Worm (Caenorhabditis elegans) whole organism, L4 larva: Measurements from ENCODE around the gene Y43F8B.17.
A peak's percentile ranks its signal among the peaks of the same experiment; 100 is the strongest.

Experiments used
- D1046.2 ChIP-seq: fragments of 200-800 bp; sonication (Bioruptor generic); IDR thresholded peaks from 2 replicates; pipeline ENCODE4 v1.3.6; 2022; ENCODE audit warnings: missing genetic modification characterization, missing compliant biosample characterization
- F10B5.3 ChIP-seq: sonication (generic microtip); optimal IDR thresholded peaks from 2 replicates; lab custom pipeline; 2016; ENCODE audit warnings: mild to moderate bottlenecking, missing genetic modification characterization, missing compliant biosample characterization
- Y5F2A.4 ChIP-seq: fragments of 200-800 bp; sonication (Bioruptor generic); optimal IDR thresholded peaks from 2 replicates; lab custom pipeline; 2018; ENCODE audit warnings: mild to moderate bottlenecking, missing genetic modification characterization, missing compliant biosample characterization
- Y75B8A.6 ChIP-seq: fragments of 200-800 bp; sonication (Bioruptor generic); IDR thresholded peaks from 2 replicates; pipeline ENCODE4 v1.3.6; 2022; ENCODE audit warnings: missing genetic modification reagents, missing genetic modification characterization, missing compliant biosample characterization
- ZK337.2 ChIP-seq: fragments of 200-800 bp; sonication (Bioruptor generic); IDR thresholded peaks from 2 replicates; pipeline ENCODE4 v1.3.6; 2022; ENCODE audit warnings: missing genetic modification reagents, missing genetic modification characterization, missing compliant biosample characterization
- aha-1 ChIP-seq: fragments of 150-350 bp; peaks from one replicate; lab custom pipeline; 2014; ENCODE audit warnings: missing biosample characterization, missing genetic modification characterization
- ama-1 ChIP-seq: fragments of 150-350 bp; optimal IDR thresholded peaks from 2 replicates; lab custom pipeline; 2014; ENCODE audit warnings: inconsistent platforms, mixed read lengths
- arid-1 ChIP-seq: fragments of 200-800 bp; sonication (Bioruptor generic); conservative IDR thresholded peaks from 2 replicates; pipeline ENCODE4 v1.3.6; 2022; ENCODE audit warnings: missing genetic modification reagents, missing genetic modification characterization, missing compliant biosample characterization
- attf-4 ChIP-seq: sonication (generic microtip); optimal IDR thresholded peaks from 3 replicates; lab custom pipeline; 2017; ENCODE audit warnings: missing biosample characterization, missing genetic modification characterization
- ceh-20 ChIP-seq: fragments of 200-800 bp; sonication (Bioruptor generic); IDR thresholded peaks from 2 replicates; pipeline ENCODE4 v1.3.6; 2022; ENCODE audit warnings: missing genetic modification reagents, missing genetic modification characterization, missing compliant biosample characterization
- ceh-32 ChIP-seq: sonication (generic microtip); optimal IDR thresholded peaks from 2 replicates; lab custom pipeline; 2016; ENCODE audit warnings: mild to moderate bottlenecking, missing genetic modification characterization, missing compliant biosample characterization; ENCODE audit not compliant: poor library complexity
- ceh-82 ChIP-seq: sonication (generic microtip); optimal IDR thresholded peaks from 2 replicates; lab custom pipeline; 2017; ENCODE audit warnings: missing biosample characterization, missing genetic modification characterization
- cey-2 ChIP-seq: sonication (generic microtip); optimal IDR thresholded peaks from 3 replicates; lab custom pipeline; 2017; ENCODE audit warnings: missing genetic modification characterization, mild to moderate bottlenecking, missing compliant biosample characterization, antibody characterized with exemption, borderline replicate concordance; ENCODE audit not compliant: insufficient read depth
- daf-8 ChIP-seq: fragments of 200-800 bp; sonication (Bioruptor generic); IDR thresholded peaks from 2 replicates; pipeline ENCODE4 v1.3.6; 2022; ENCODE audit warnings: missing genetic modification characterization, missing compliant biosample characterization
- dmd-8 ChIP-seq: fragments of 200-800 bp; sonication (Bioruptor generic); IDR thresholded peaks from 2 replicates; pipeline ENCODE4 v1.3.6; 2022; ENCODE audit warnings: missing genetic modification characterization, missing compliant biosample characterization
- dmd-9 ChIP-seq: fragments of 200-800 bp; sonication (Bioruptor generic); IDR thresholded peaks from 2 replicates; pipeline ENCODE4 v1.3.6; 2022; ENCODE audit warnings: missing genetic modification reagents, missing genetic modification characterization, missing compliant biosample characterization
- dpl-1 ChIP-seq: fragments of 150-350 bp; optimal IDR thresholded peaks from 2 replicates; lab custom pipeline; 2014; ENCODE audit warnings: missing biosample characterization, missing genetic modification reagents, missing genetic modification characterization
- duxl-1 ChIP-seq: sonication (generic microtip); optimal IDR thresholded peaks from 2 replicates; lab custom pipeline; 2016; ENCODE audit warnings: mild to moderate bottlenecking, missing genetic modification characterization, moderate library complexity, missing compliant biosample characterization; ENCODE audit not compliant: poor library complexity
- dve-1 ChIP-seq: sonication (generic microtip); optimal IDR thresholded peaks from 2 replicates; lab custom pipeline; 2017; ENCODE audit warnings: antibody characterized with exemption, mild to moderate bottlenecking, missing genetic modification characterization, missing compliant biosample characterization; ENCODE audit not compliant: insufficient read depth
- fkh-10 ChIP-seq: fragments of 150-350 bp; optimal IDR thresholded peaks from 2 replicates; lab custom pipeline; 2014; ENCODE audit warnings: missing biosample characterization, missing genetic modification reagents, missing genetic modification characterization
- fos-1 ChIP-seq: fragments of 150-350 bp; optimal IDR thresholded peaks from 2 replicates; lab custom pipeline; 2014; ENCODE audit warnings: missing biosample characterization, missing genetic modification characterization
- gei-8 ChIP-seq: fragments of 200-800 bp; sonication (Bioruptor generic); optimal IDR thresholded peaks from 2 replicates; lab custom pipeline; 2018; ENCODE audit warnings: mild to moderate bottlenecking, missing genetic modification characterization, missing compliant biosample characterization
- hlh-11 ChIP-seq: fragments of 200-800 bp; sonication (Bioruptor generic); optimal IDR thresholded peaks from 2 replicates; lab custom pipeline; 2018; ENCODE audit warnings: mild to moderate bottlenecking, missing genetic modification characterization, missing compliant biosample characterization
- hmg-1.1 ChIP-seq: fragments of 200-800 bp; sonication (Bioruptor generic); IDR thresholded peaks from 2 replicates; pipeline ENCODE4 v1.3.6; 2022; ENCODE audit warnings: missing genetic modification reagents, missing genetic modification characterization, missing compliant biosample characterization
- lim-7 ChIP-seq: fragments of 200-800 bp; sonication (Bioruptor generic); IDR thresholded peaks from 2 replicates; pipeline ENCODE4 v1.3.6; 2022; ENCODE audit warnings: missing genetic modification characterization, missing compliant biosample characterization
- lin-1 ChIP-seq: fragments of 200-800 bp; sonication (Bioruptor generic); IDR thresholded peaks from 2 replicates; pipeline ENCODE4 v1.3.6; 2022; ENCODE audit warnings: missing genetic modification reagents, missing genetic modification characterization, missing compliant biosample characterization
- lin-13 ChIP-seq: fragments of 150-350 bp; optimal IDR thresholded peaks from 2 replicates; lab custom pipeline; 2014; ENCODE audit warnings: missing biosample characterization, missing genetic modification reagents, missing genetic modification characterization
- lin-15B ChIP-seq: fragments of 150-350 bp; sonication (generic microtip); optimal IDR thresholded peaks from 3 replicates; lab custom pipeline; 2014; ENCODE audit warnings: missing biosample characterization, missing genetic modification characterization
- mdl-1 ChIP-seq, 2 experiments: fragments of 150-350 bp in 1 of 2; sonication (generic microtip) in 1 of 2; optimal IDR thresholded peaks; 2 replicates each; lab custom pipeline; 2014 to 2017; ENCODE audit warnings: missing biosample characterization in 2 of 2, missing genetic modification characterization in 2 of 2
- mdt-29 ChIP-seq: fragments of 200-800 bp; sonication (Bioruptor generic); IDR thresholded peaks from 2 replicates; pipeline ENCODE4 v1.3.6; 2022; ENCODE audit warnings: missing genetic modification reagents, missing genetic modification characterization, missing compliant biosample characterization
- mxl-2 ChIP-seq: fragments of 200-800 bp; sonication (Bioruptor generic); conservative IDR thresholded peaks from 2 replicates; pipeline ENCODE4 v1.3.6; 2022; ENCODE audit warnings: missing genetic modification reagents, missing genetic modification characterization, missing compliant biosample characterization
- nhr-102 ChIP-seq: sonication (generic microtip); optimal IDR thresholded peaks from 2 replicates; lab custom pipeline; 2016; ENCODE audit warnings: mild to moderate bottlenecking, missing genetic modification characterization, moderate library complexity, missing compliant biosample characterization
- nhr-11 ChIP-seq: fragments of 150-350 bp; optimal IDR thresholded peaks from 2 replicates; lab custom pipeline; 2014; ENCODE audit warnings: missing biosample characterization, missing genetic modification characterization
- nhr-237 ChIP-seq: sonication (generic microtip); optimal IDR thresholded peaks from 2 replicates; lab custom pipeline; 2017; ENCODE audit warnings: missing biosample characterization, missing genetic modification characterization
- nhr-25 ChIP-seq: sonication (generic microtip); optimal IDR thresholded peaks from 2 replicates; lab custom pipeline; 2017; ENCODE audit warnings: missing genetic modification characterization, mild to moderate bottlenecking, missing compliant biosample characterization, antibody characterized with exemption, moderate library complexity, borderline replicate concordance; ENCODE audit not compliant: insufficient read depth
- nhr-41 ChIP-seq: fragments of 200-800 bp; sonication (Bioruptor generic); IDR thresholded peaks from 2 replicates; pipeline ENCODE4 v1.3.6; 2022; ENCODE audit warnings: missing genetic modification reagents, missing genetic modification characterization, missing compliant biosample characterization
- nhr-48 ChIP-seq: sonication (generic microtip); optimal IDR thresholded peaks from 2 replicates; lab custom pipeline; 2016; ENCODE audit warnings: mild to moderate bottlenecking, missing genetic modification characterization, missing compliant biosample characterization
- nhr-76 ChIP-seq: fragments of 150-350 bp; optimal IDR thresholded peaks from 2 replicates; lab custom pipeline; 2014; ENCODE audit warnings: missing biosample characterization, missing genetic modification characterization
- nhr-77 ChIP-seq: fragments of 150-350 bp; optimal IDR thresholded peaks from 2 replicates; lab custom pipeline; 2014; ENCODE audit warnings: missing biosample characterization, missing genetic modification characterization
- set-16 ChIP-seq: fragments of 200-800 bp; sonication (Bioruptor generic); IDR thresholded peaks from 2 replicates; pipeline ENCODE4 v1.3.6; 2022; ENCODE audit warnings: missing genetic modification reagents, missing genetic modification characterization, missing compliant biosample characterization
- snpc-4 ChIP-seq: fragments of 150-350 bp; optimal IDR thresholded peaks from 2 replicates; lab custom pipeline; 2014; ENCODE audit warnings: missing biosample characterization, missing genetic modification characterization
- tra-1 ChIP-seq: fragments of 200-800 bp; sonication (Bioruptor generic); IDR thresholded peaks from 2 replicates; pipeline ENCODE4 v1.3.6; 2022; ENCODE audit warnings: missing genetic modification reagents, missing genetic modification characterization, missing compliant biosample characterization
- unc-130 ChIP-seq: sonication (generic microtip); optimal IDR thresholded peaks from 2 replicates; lab custom pipeline; 2016; ENCODE audit warnings: missing genetic modification reagents, missing genetic modification characterization, missing compliant biosample characterization
- unc-62 ChIP-seq, 3 experiments: fragments of 150-350 bp in 1 of 3; sonication (generic microtip); optimal IDR thresholded peaks in 2 of 3; peaks in 1 of 3; 1 replicate in 1 of 3; 2 replicates in 2 of 3; lab custom pipeline; 2014 to 2017; ENCODE audit warnings: missing biosample characterization in 3 of 3, missing genetic modification characterization in 3 of 3, missing genetic modification reagents in 3 of 3, missing genotype in 1 of 3
- vab-7 ChIP-seq: fragments of 200-800 bp; sonication (Bioruptor generic); IDR thresholded peaks from 2 replicates; pipeline ENCODE4 v1.3.6; 2022; ENCODE audit warnings: missing genetic modification reagents, missing genetic modification characterization, missing compliant biosample characterization
- zag-1 ChIP-seq: fragments of 150-350 bp; optimal IDR thresholded peaks from 2 replicates; lab custom pipeline; 2014; ENCODE audit warnings: missing biosample characterization, missing genetic modification characterization
- zfp-3 ChIP-seq: fragments of 200-800 bp; sonication (Bioruptor generic); conservative IDR thresholded peaks from 2 replicates; pipeline ENCODE4 v1.3.6; 2022; ENCODE audit warnings: missing genetic modification reagents, missing genetic modification characterization, missing compliant biosample characterization
- zip-11 ChIP-seq: fragments of 200-800 bp; sonication (Bioruptor generic); IDR thresholded peaks from 2 replicates; pipeline ENCODE4 v1.3.6; 2022; ENCODE audit warnings: missing genetic modification characterization, missing compliant biosample characterization
- zip-2 ChIP-seq: fragments of 150-350 bp; optimal IDR thresholded peaks from 2 replicates; lab custom pipeline; 2014; ENCODE audit warnings: missing biosample characterization, missing genetic modification characterization
- ztf-11 ChIP-seq: fragments of 150-350 bp; optimal IDR thresholded peaks from 2 replicates; lab custom pipeline; 2014; ENCODE audit warnings: missing biosample characterization, missing genetic modification characterization

Y43F8B.17 gene

DNA sequence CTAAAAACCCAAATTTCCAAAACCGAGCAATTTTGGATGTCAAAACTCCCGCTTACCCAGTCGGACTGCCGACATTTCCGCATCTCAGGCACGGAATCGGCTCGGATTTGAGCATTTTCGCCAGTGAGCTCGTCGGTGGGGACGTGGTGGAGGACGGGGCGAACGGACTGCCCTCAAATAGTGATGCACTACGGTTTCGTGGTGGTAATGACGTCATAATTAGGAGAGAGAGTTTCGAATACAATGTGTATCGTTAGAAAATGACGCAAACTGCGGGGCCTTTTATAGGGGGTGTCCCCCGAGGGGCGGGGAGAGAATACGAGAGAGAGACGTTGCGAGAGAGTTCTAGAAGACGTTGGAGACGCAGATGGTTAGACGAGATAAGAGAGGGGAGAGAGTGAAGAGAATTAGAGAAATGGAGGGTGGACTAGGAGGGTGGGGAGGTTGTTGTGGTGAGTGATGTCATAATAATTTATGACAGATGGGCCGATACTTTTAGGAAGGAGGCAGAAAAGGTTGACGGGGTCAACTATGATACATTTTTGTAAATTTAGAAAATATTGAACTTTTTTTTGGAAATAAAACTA, 38.1 kb downstream of the Y43F8B.17 start:
- peak; percentile 86 for TF ChIP-seq set-16 (GFP tag; lab: Robert Waterston, UW)
- no peak for TF ChIP-seq nhr-237 (tag; lab: Kevin White, UChicago)
- TF ChIP-seq snpc-4: no peak
- no peak for TF ChIP-seq zag-1 (tag; lab: Kevin White, UChicago)
- TF ChIP-seq ama-1 (lab: Kevin White, UChicago): peak; percentile 84
- TF ChIP-seq Y5F2A.4 (GFP tag; lab: Kevin White, UChicago): no peak
- TF ChIP-seq ceh-32 (tag; lab: Kevin White, UChicago): peak; percentile 8
- peak; percentile 96 for TF ChIP-seq nhr-48 (tag; lab: Kevin White, UChicago)
- no peak for TF ChIP-seq F10B5.3 (tag; lab: Kevin White, UChicago)
- TF ChIP-seq lin-15B (tag; lab: Kevin White, UChicago): no peak
- peak; percentile 88 for TF ChIP-seq gei-8 (GFP tag; lab: Kevin White, UChicago)
- TF ChIP-seq hmg-1.1 (GFP tag; lab: Robert Waterston, UW): peak; percentile 92
- no peak for TF ChIP-seq nhr-76
- peak; percentile 91 to 95 for TF ChIP-seq mdl-1 (tag; optimal IDR thresholded peaks at IDR 0.05; lab: Kevin White, UChicago)
- TF ChIP-seq dmd-9: no peak
- peak; percentile 68 for TF ChIP-seq nhr-102 (tag; lab: Kevin White, UChicago)
- peak; percentile 93 for TF ChIP-seq dve-1 (tag; lab: Kevin White, UChicago)
- TF ChIP-seq ceh-82 (tag; lab: Kevin White, UChicago): no peak
- peak; percentile 92 for TF ChIP-seq tra-1 (GFP tag; lab: Robert Waterston, UW)
- peak; percentile 96 for TF ChIP-seq mdt-29 (GFP tag; lab: Robert Waterston, UW)
- no peak for TF ChIP-seq zip-2
- no peak for TF ChIP-seq cey-2 (tag; lab: Kevin White, UChicago)
- peak; percentile 32; the same call in 1 of the 2 replicates for TF ChIP-seq nhr-41 (GFP tag; lab: Robert Waterston, UW)
- TF ChIP-seq nhr-77: peak; percentile 51
- peak in 1 of 2 experiments; percentile 94 for TF ChIP-seq unc-62 (GFP tag; optimal IDR thresholded peaks at IDR 0.05 in 1 of 2; lab: Kevin White, UChicago)
- TF ChIP-seq unc-62 (tag; optimal IDR thresholded peaks at IDR 0.05; lab: Kevin White, UChicago): no peak
- peak; percentile 80 for TF ChIP-seq zfp-3
- no peak for TF ChIP-seq D1046.2 (GFP tag; lab: Robert Waterston, UW)
- no peak for TF ChIP-seq unc-130 (GFP tag; lab: Kevin White, UChicago)
- peak; percentile 96 for TF ChIP-seq hlh-11 (tag; lab: Kevin White, UChicago)
- no peak for TF ChIP-seq attf-4 (tag; lab: Kevin White, UChicago)
- no peak for TF ChIP-seq ZK337.2 (GFP tag; lab: Robert Waterston, UW)
- TF ChIP-seq ztf-11 (tag; lab: Kevin White, UChicago): no peak
- TF ChIP-seq Y75B8A.6: no peak
- TF ChIP-seq arid-1: peak; percentile 56; the same call in 1 of the 2 replicates
- TF ChIP-seq aha-1 (tag; lab: Kevin White, UChicago): peak; percentile 100
- peak; percentile 92 for TF ChIP-seq nhr-25 (tag; lab: Kevin White, UChicago)
- TF ChIP-seq fos-1 (tag; lab: Kevin White, UChicago): no peak
- TF ChIP-seq zip-11: no peak
- peak; percentile 53 for TF ChIP-seq dpl-1 (GFP tag; lab: Kevin White, UChicago)
- 0 out of 2 replicates have a peak, but pooled peaks have one; percentile 30 for TF ChIP-seq dmd-8 (GFP tag; lab: Robert Waterston, UW)
- peak; percentile 69 for TF ChIP-seq duxl-1
- TF ChIP-seq daf-8: no peak
- peak; percentile 40 for TF ChIP-seq fkh-10
- TF ChIP-seq vab-7: peak; percentile 44; the same call in 1 of the 2 replicates
- TF ChIP-seq nhr-11 (tag; lab: Kevin White, UChicago): peak; percentile 10
- no peak for TF ChIP-seq lim-7 (GFP tag; lab: Robert Waterston, UW)
- peak; percentile 93 for TF ChIP-seq lin-1 (GFP tag; lab: Robert Waterston, UW)
- peak; percentile 67 for TF ChIP-seq mxl-2 (GFP tag; lab: Robert Waterston, UW)
- peak; percentile 98 for TF ChIP-seq ceh-20
- peak; percentile 65 for TF ChIP-seq lin-13 (GFP tag; lab: Kevin White, UChicago)
